Fruit fly (Drosophila melanogaster) S2 (cell line): ENCODE measurements around the gene CG8507.

Source experiments
- CG8478 ChIP-seq: fragments of >200 bp; optimal IDR thresholded peaks from 2 replicates; lab custom pipeline; 2018
- CTCF ChIP-seq, 2 experiments: fragments of >200 bp; optimal IDR thresholded peaks; 2 replicates each; lab custom pipeline; 2018

- TF ChIP-seq CG8478 (lab: Kevin White, UChicago) (no peak), CTCF (optimal IDR thresholded peaks at IDR 0.05; lab: Kevin White, UChicago) (no peak)
Observed at dm6 chr3R:9743995-9744394, 47.3 kb upstream of the CG8507 start.
